Worm (Caenorhabditis elegans): ENCODE results near the gene F41B4.3.

Gene F41B4.3

ce11 chrX:6795843-6796521, 39.9 kb downstream of the F41B4.3 start:
- TF ChIP-seq unc-62 (GFP tag; optimal IDR thresholded peaks at IDR 0.05) = no peak
- no peak for TF ChIP-seq nhr-237 (tag; optimal IDR thresholded peaks at IDR 0.05)
- TF ChIP-seq ces-1 (GFP tag; optimal IDR thresholded peaks at IDR 0.05) = no peak
- no peak for TF ChIP-seq ztf-11 (tag; optimal IDR thresholded peaks at IDR 0.05)
- TF ChIP-seq blmp-1 (tag; optimal IDR thresholded peaks at IDR 0.05) = no peak
- no peak for TF ChIP-seq mab-5 (tag; optimal IDR thresholded peaks at IDR 0.05)
- no peak for TF ChIP-seq lin-32 (GFP tag; optimal IDR thresholded peaks at IDR 0.05)
- no peak for TF ChIP-seq ceh-39 (tag; optimal IDR thresholded peaks at IDR 0.05)
- TF ChIP-seq nhr-12 (tag; optimal IDR thresholded peaks at IDR 0.05) = no peak
- no peak for TF ChIP-seq bed-3 (GFP tag; optimal IDR thresholded peaks at IDR 0.05)
- no peak for TF ChIP-seq nhr-76 (tag; optimal IDR thresholded peaks at IDR 0.05)
- TF ChIP-seq sem-2 (GFP tag; optimal IDR thresholded peaks at IDR 0.05) = no peak
- TF ChIP-seq sptf-1 (tag; optimal IDR thresholded peaks at IDR 0.05) = no peak
- no peak for TF ChIP-seq zip-8 (tag; optimal IDR thresholded peaks at IDR 0.05)
- no peak for TF ChIP-seq pha-4 (tag; optimal IDR thresholded peaks at IDR 0.05)
- no peak for TF ChIP-seq nhr-28 (tag; optimal IDR thresholded peaks at IDR 0.05)

DNA sequence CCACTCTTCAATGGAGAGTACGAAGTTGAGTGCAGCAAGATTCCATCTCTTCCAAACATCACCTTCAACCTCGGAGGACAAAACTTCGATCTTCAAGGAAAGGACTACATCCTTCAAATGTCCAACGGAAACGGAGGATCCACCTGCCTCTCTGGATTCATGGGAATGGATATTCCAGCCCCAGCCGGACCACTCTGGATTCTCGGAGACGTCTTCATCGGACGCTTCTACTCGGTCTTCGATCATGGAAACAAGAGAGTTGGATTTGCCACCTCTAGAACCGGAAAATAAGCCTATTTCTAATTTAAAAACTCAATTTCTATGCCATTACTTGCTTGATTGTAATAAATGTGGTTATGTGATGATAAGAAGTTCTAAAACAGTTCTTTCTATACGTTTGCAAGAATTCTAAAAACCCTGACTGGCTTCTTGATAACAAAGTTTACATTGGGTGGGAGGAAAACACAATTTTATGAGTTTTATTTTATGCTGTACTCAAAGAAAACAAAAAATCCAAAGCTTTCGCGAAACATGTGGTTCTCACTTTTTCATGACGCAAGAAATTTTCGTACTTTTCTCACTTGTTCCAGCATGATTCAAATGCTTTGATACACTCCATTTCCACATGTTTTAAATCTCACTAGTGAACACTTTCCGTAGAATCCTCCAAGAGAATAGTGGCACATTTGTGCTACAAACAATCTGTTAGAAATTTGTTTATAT, 43.5 kb downstream of the F41B4.3 start:
- TF ChIP-seq ceh-43 (GFP tag; optimal IDR thresholded peaks at IDR 0.05) = no peak
- TF ChIP-seq ceh-39 (tag; optimal IDR thresholded peaks at IDR 0.05) = no peak
- TF ChIP-seq elt-1 (tag; optimal IDR thresholded peaks at IDR 0.05; ENCODE audit: borderline replicate concordance, insufficient read depth) = no peak
- TF ChIP-seq ces-1 (GFP tag; optimal IDR thresholded peaks at IDR 0.05) = no peak
- no peak for TF ChIP-seq nhr-76 (tag; optimal IDR thresholded peaks at IDR 0.05)

- TF ChIP-seq nhr-76 (tag; optimal IDR thresholded peaks at IDR 0.05) (no peak), mls-2 (tag; optimal IDR thresholded peaks at IDR 0.05) (no peak), ham-2 (GFP tag; optimal IDR thresholded peaks at IDR 0.05) (no peak), zip-8 (tag; optimal IDR thresholded peaks at IDR 0.05) (no peak), mab-5 (tag; optimal IDR thresholded peaks at IDR 0.05) (no peak), ceh-39 (tag; optimal IDR thresholded peaks at IDR 0.05) (no peak)
Measured at ce11 chrX:6790986-6791385, 44.9 kb downstream of the F41B4.3 start, which contains the start of gene asp-3. Gene asp-3, plus strand, starts transcription at chrX:6791064.

DNA sequence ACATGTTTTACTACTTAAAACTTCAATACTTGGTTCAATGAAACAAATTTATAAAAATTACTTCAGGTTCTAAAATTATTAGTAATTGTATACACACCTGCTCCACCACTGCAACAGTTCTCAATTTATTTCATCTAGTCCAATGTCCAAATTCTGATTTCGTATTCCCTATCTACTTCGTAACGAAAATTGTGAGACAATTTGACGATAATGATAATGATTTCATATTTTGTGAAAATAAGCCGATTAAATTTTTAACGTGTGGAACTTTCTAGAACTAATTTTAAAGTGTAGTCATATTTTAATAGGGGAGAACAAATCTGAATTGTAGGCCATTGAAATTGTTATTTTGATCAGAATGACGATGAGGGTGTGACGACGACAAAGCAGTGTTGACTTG, 45.5 kb downstream of the F41B4.3 start:
- no peak for TF ChIP-seq ztf-11 (tag; optimal IDR thresholded peaks at IDR 0.05)
- no peak for TF ChIP-seq pha-4 (tag; optimal IDR thresholded peaks at IDR 0.05)
- no peak for TF ChIP-seq ceh-43 (GFP tag; optimal IDR thresholded peaks at IDR 0.05)
- TF ChIP-seq ham-2 (GFP tag; optimal IDR thresholded peaks at IDR 0.05) = no peak
- no peak for TF ChIP-seq unc-120 (tag; optimal IDR thresholded peaks at IDR 0.05; ENCODE audit: poor library complexity, severe bottlenecking)
- TF ChIP-seq lsy-2 (tag; optimal IDR thresholded peaks at IDR 0.05) = no peak
- no peak for TF ChIP-seq sptf-1 (tag; optimal IDR thresholded peaks at IDR 0.05)
- TF ChIP-seq ceh-83 (GFP tag; optimal IDR thresholded peaks at IDR 0.05) = no peak
- TF ChIP-seq nhr-2 (tag; optimal IDR thresholded peaks at IDR 0.05) = no peak
- TF ChIP-seq mep-1 (tag; optimal IDR thresholded peaks at IDR 0.05) = no peak
- TF ChIP-seq nhr-28 (tag; optimal IDR thresholded peaks at IDR 0.05) = no peak
- TF ChIP-seq nhr-237 (tag; optimal IDR thresholded peaks at IDR 0.05) = no peak
- TF ChIP-seq blmp-1 (tag; optimal IDR thresholded peaks at IDR 0.05) = no peak
- TF ChIP-seq elt-3 (tag; optimal IDR thresholded peaks at IDR 0.05) = no peak
- no peak for TF ChIP-seq lin-32 (GFP tag; optimal IDR thresholded peaks at IDR 0.05)
- no peak for TF ChIP-seq elt-1 (tag; optimal IDR thresholded peaks at IDR 0.05; ENCODE audit: borderline replicate concordance, insufficient read depth)
- TF ChIP-seq unc-62 (GFP tag; optimal IDR thresholded peaks at IDR 0.05) = no peak
- TF ChIP-seq snpc-4 (tag; optimal IDR thresholded peaks at IDR 0.05) = no peak
- no peak for TF ChIP-seq drap-1 (GFP tag; optimal IDR thresholded peaks at IDR 0.05)
- no peak for TF ChIP-seq cnd-1 (tag; optimal IDR thresholded peaks at IDR 0.05)

ce11 chrX:6788965-6789573, 46.8 kb downstream of the F41B4.3 start, which contains the start of gene sgca-1:
Gene sgca-1, minus strand, starts transcription at chrX:6789548.
- no peak for TF ChIP-seq snpc-4 (tag; optimal IDR thresholded peaks at IDR 0.05)
- TF ChIP-seq ham-2 (GFP tag; optimal IDR thresholded peaks at IDR 0.05) = no peak
- TF ChIP-seq sem-2 (GFP tag; optimal IDR thresholded peaks at IDR 0.05) = no peak

All from whole organism, mixed stage, embryonic.